Worm (Caenorhabditis elegans) whole organism, L4/young adult: ENCODE results near the gene srx-98.

Experiments
- dao-5 ChIP-seq: sonication (generic microtip); optimal IDR thresholded peaks from 2 replicates; lab custom pipeline; 2016; ENCODE audit warnings: missing genotype, missing genetic modification characterization, moderate library complexity, missing compliant biosample characterization
- him-1 ChIP-seq: sonication (generic microtip); optimal IDR thresholded peaks from 2 replicates; lab custom pipeline; 2016; ENCODE audit warnings: missing genotype, missing genetic modification reagents, missing genetic modification characterization, missing compliant biosample characterization

DNA sequence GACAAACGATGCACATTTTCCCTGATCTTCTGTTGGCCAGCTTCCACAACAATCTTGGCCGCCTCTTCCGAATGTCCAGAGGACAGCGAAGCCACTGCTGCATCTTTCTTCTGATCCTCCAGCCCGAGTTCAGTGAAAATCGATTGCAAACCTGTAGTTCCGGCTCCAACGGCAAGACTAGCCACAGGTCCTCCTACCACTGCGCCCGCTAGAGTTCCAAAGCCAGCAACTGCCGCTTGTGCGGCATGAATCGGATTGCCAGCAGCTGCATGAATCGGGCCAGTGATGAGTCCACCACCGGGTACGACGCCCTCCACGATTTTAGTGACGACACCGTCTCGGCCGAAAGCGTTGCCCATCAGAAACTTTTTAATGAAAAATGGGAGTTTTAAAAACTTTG, 17.5 kb upstream of the srx-98 start, which contains the start of gene ifas-1:
- TF ChIP-seq dao-5 (tag; lab: Kevin White, UChicago) (no peak), him-1 (tag; lab: Kevin White, UChicago) (no peak)
